Fruit fly (Drosophila melanogaster) whole organism, pupa: Measurements from ENCODE around the gene Stim.

Source experiments
- CG12605 ChIP-seq: fragments of 200-800 bp; sonication (Bioruptor generic); IDR thresholded peaks from 2 replicates; pipeline ENCODE4 v1.3.6; 2022; ENCODE audit warnings: missing biosample characterization, missing genetic modification characterization
- CG15710 ChIP-seq: fragments of 200-800 bp; sonication (Bioruptor generic); optimal IDR thresholded peaks from 2 replicates; lab custom pipeline; 2018; ENCODE audit warnings: missing biosample characterization, mild to moderate bottlenecking, missing genetic modification characterization, moderate library complexity
- CG32121 ChIP-seq: fragments of 200-800 bp; sonication (Bioruptor generic); IDR thresholded peaks from 2 replicates; pipeline ENCODE4 v1.3.6; 2022; ENCODE audit warnings: missing biosample characterization, missing genetic modification characterization
- CG34367 ChIP-seq: fragments of 200-800 bp; sonication (Bioruptor generic); optimal IDR thresholded peaks from 2 replicates; lab custom pipeline; 2018; ENCODE audit warnings: missing biosample characterization, mild to moderate bottlenecking, missing genetic modification characterization
- CG4496 ChIP-seq: fragments of 200-800 bp; sonication (Bioruptor generic); IDR thresholded peaks from 3 replicates; pipeline ENCODE4 v1.3.6; 2022; ENCODE audit warnings: missing biosample characterization, missing genetic modification characterization
- CG8159 ChIP-seq: fragments of 200-800 bp; sonication (Bioruptor generic); optimal IDR thresholded peaks from 3 replicates; lab custom pipeline; 2018; ENCODE audit warnings: missing biosample characterization, mild to moderate bottlenecking, missing genetic modification characterization, moderate library complexity
- CG8301 ChIP-seq: fragments of 200-800 bp; sonication (Bioruptor generic); optimal IDR thresholded peaks from 2 replicates; lab custom pipeline; 2018; ENCODE audit warnings: missing biosample characterization, mild to moderate bottlenecking, missing genetic modification characterization
- CG9948 ChIP-seq: fragments of 200-800 bp; sonication (Bioruptor generic); optimal IDR thresholded peaks from 2 replicates; lab custom pipeline; 2018; ENCODE audit warnings: missing biosample characterization, mild to moderate bottlenecking, missing genetic modification characterization, moderate library complexity
- D1 ChIP-seq: fragments of 200-800 bp; sonication (Bioruptor generic); optimal IDR thresholded peaks from 2 replicates; lab custom pipeline; 2018; ENCODE audit warnings: missing biosample characterization, mild to moderate bottlenecking, missing genetic modification characterization, moderate library complexity
- EcR ChIP-seq: fragments of 200-800 bp; sonication (Bioruptor generic); optimal IDR thresholded peaks from 3 replicates; lab custom pipeline; 2019; ENCODE audit warnings: missing biosample characterization, missing genetic modification characterization, mild to moderate bottlenecking, moderate library complexity, missing genetic modification reagents
- Snoo ChIP-seq: fragments of 200-800 bp; sonication (Bioruptor generic); optimal IDR thresholded peaks from 3 replicates; lab custom pipeline; 2017; ENCODE audit warnings: missing biosample characterization, mild to moderate bottlenecking, missing genetic modification characterization, inconsistent platforms
- fd96Ca ChIP-seq: fragments of 200-800 bp; sonication (Bioruptor generic); IDR thresholded peaks from 3 replicates; pipeline ENCODE4 v1.3.6; 2022; ENCODE audit warnings: missing biosample characterization, missing genetic modification characterization
- gl ChIP-seq: fragments of 200-800 bp; sonication (Bioruptor generic); optimal IDR thresholded peaks from 2 replicates; lab custom pipeline; 2018; ENCODE audit warnings: missing biosample characterization, mild to moderate bottlenecking, missing genetic modification characterization

dm6 chrX:15910570-15910969 lies 29.7 kb downstream of the Stim start, which contains the start of gene Lrp4:
- TF ChIP-seq EcR (GFP tag; lab: Kevin White, UChicago) (no peak), D1 (tag; lab: Kevin White, UChicago) (no peak), fd96Ca (no peak), CG34367 (tag; lab: Kevin White, UChicago) (no peak), CG12605 (no peak), CG15710 (tag; lab: Kevin White, UChicago) (no peak), CG4496 (no peak), CG9948 (tag; lab: Kevin White, UChicago) (no peak), gl (tag; lab: Kevin White, UChicago) (no peak), CG8301 (no peak), CG8159 (tag; lab: Kevin White, UChicago) (no peak), CG32121 (no peak), Snoo (tag; lab: Kevin White, UChicago) (no peak)
